Fruit fly (Drosophila melanogaster) whole organism, embryonic: Measurements from ENCODE around the gene hook.
A peak's percentile ranks its signal among the peaks of the same experiment; 100 is the strongest.

Experiments
- Ada2b ChIP-seq: fragments of 200-800 bp; sonication (Bioruptor generic); IDR thresholded peaks from 2 replicates; pipeline ENCODE4 v1.3.6; 2022; ENCODE audit warnings: missing biosample characterization, missing genetic modification characterization
- Atf3 ChIP-seq: fragments of 200-800 bp; sonication (Bioruptor generic); optimal IDR thresholded peaks from 3 replicates; lab custom pipeline; 2016; ENCODE audit warnings: missing biosample characterization, missing genetic modification characterization
- Atf6 ChIP-seq: fragments of 200-800 bp; sonication (Bioruptor generic); IDR thresholded peaks from 2 replicates; pipeline ENCODE4 v1.3.6; 2022; ENCODE audit warnings: missing biosample characterization, missing genetic modification characterization
- Bdp1 ChIP-seq: fragments of 200-800 bp; sonication (Bioruptor generic); optimal IDR thresholded peaks from 3 replicates; lab custom pipeline; 2016; ENCODE audit warnings: missing biosample characterization, missing genetic modification characterization
- CG10366 ChIP-seq: fragments of 200-800 bp; sonication (Bioruptor generic); IDR thresholded peaks from 2 replicates; pipeline ENCODE4 v1.3.6; 2022; ENCODE audit warnings: missing biosample characterization, missing genetic modification characterization
- CG10959 ChIP-seq: fragments of 200-800 bp; sonication (Bioruptor generic); IDR thresholded peaks from 2 replicates; pipeline ENCODE4 v1.3.6; 2022; ENCODE audit warnings: missing biosample characterization, missing genetic modification characterization
- CG11085 ChIP-seq: fragments of 200-800 bp; sonication (Bioruptor generic); IDR thresholded peaks from 2 replicates; pipeline ENCODE4 v1.3.6; 2022; ENCODE audit warnings: missing biosample characterization, missing genetic modification characterization
- CG16779 ChIP-seq: fragments of 200-800 bp; sonication (Bioruptor generic); IDR thresholded peaks from 2 replicates; pipeline ENCODE4 v1.3.6; 2022; ENCODE audit warnings: missing biosample characterization, missing genetic modification characterization
- CG17385 ChIP-seq: fragments of 200-800 bp; sonication (Bioruptor generic); optimal IDR thresholded peaks from 3 replicates; lab custom pipeline; 2018; ENCODE audit warnings: missing biosample characterization, mild to moderate bottlenecking, missing genetic modification characterization
- CG17612 ChIP-seq: fragments of 200-800 bp; sonication (Bioruptor generic); IDR thresholded peaks from 2 replicates; pipeline ENCODE4 v1.3.6; 2022; ENCODE audit warnings: missing biosample characterization, missing genetic modification characterization
- CG17829 ChIP-seq: fragments of 200-800 bp; optimal IDR thresholded peaks from 2 replicates; lab custom pipeline; 2019; ENCODE audit warnings: missing biosample characterization, mild to moderate bottlenecking, missing genetic modification characterization, moderate library complexity
- CG1792 ChIP-seq: fragments of 200-800 bp; sonication (Bioruptor generic); optimal IDR thresholded peaks from 2 replicates; lab custom pipeline; 2016; ENCODE audit warnings: missing biosample characterization, missing genetic modification characterization
- CG2120 ChIP-seq: fragments of 200-800 bp; sonication (Bioruptor generic); optimal IDR thresholded peaks from 3 replicates; lab custom pipeline; 2016; ENCODE audit warnings: missing biosample characterization, missing genetic modification characterization
- CG4707 ChIP-seq: fragments of 200-800 bp; sonication (Bioruptor generic); optimal IDR thresholded peaks from 2 replicates; lab custom pipeline; 2018; ENCODE audit warnings: missing biosample characterization, mild to moderate bottlenecking, missing genetic modification characterization, moderate library complexity
- CG6254 ChIP-seq: fragments of 200-800 bp; sonication (Bioruptor generic); optimal IDR thresholded peaks from 3 replicates; lab custom pipeline; 2017; ENCODE audit warnings: mild to moderate bottlenecking, missing biosample characterization, missing genetic modification reagents, missing genetic modification characterization
- CG6272 ChIP-seq: fragments of 200-800 bp; sonication (Bioruptor generic); IDR thresholded peaks from 2 replicates; pipeline ENCODE4 v1.3.6; 2022; ENCODE audit warnings: missing biosample characterization, missing genetic modification characterization
- CG6813 ChIP-seq: fragments of 200-800 bp; sonication (Bioruptor generic); optimal IDR thresholded peaks from 2 replicates; lab custom pipeline; 2017; ENCODE audit warnings: missing biosample characterization, missing genetic modification characterization, mild to moderate bottlenecking, moderate library complexity, missing genetic modification reagents
- CG7372 ChIP-seq: fragments of 200-800 bp; sonication (Bioruptor generic); IDR thresholded peaks from 2 replicates; pipeline ENCODE4 v1.3.6; 2022; ENCODE audit warnings: missing biosample characterization, missing genetic modification characterization
- CG7987 ChIP-seq: fragments of 200-800 bp; sonication (Bioruptor generic); optimal IDR thresholded peaks from 2 replicates; lab custom pipeline; 2018; ENCODE audit warnings: missing biosample characterization, mild to moderate bottlenecking, missing genetic modification characterization, moderate library complexity
- CHES-1-like ChIP-seq: fragments of 200-800 bp; sonication (Bioruptor generic); optimal IDR thresholded peaks from 2 replicates; lab custom pipeline; 2016; ENCODE audit warnings: missing biosample characterization, missing genetic modification characterization
- Dbx ChIP-seq: fragments of 200-800 bp; sonication (Bioruptor generic); IDR thresholded peaks from 3 replicates; pipeline ENCODE4 v1.3.6; 2022; ENCODE audit warnings: missing biosample characterization, missing genetic modification characterization
- Deaf1 ChIP-seq: fragments of 200-800 bp; optimal IDR thresholded peaks from 3 replicates; lab custom pipeline; 2019; ENCODE audit warnings: missing biosample characterization, mild to moderate bottlenecking, missing genetic modification characterization, moderate library complexity
- Dip2 ChIP-seq: fragments of 200-800 bp; sonication (Bioruptor generic); IDR thresholded peaks from 2 replicates; pipeline ENCODE4 v1.3.6; 2022; ENCODE audit warnings: missing biosample characterization, missing genetic modification characterization
- Doc3 ChIP-seq: fragments of 200-800 bp; sonication (Bioruptor generic); IDR thresholded peaks from 3 replicates; pipeline ENCODE4 v1.3.6; 2022; ENCODE audit warnings: missing biosample characterization, missing genetic modification characterization; ENCODE audit not compliant: partially characterized antibody
- Gsc ChIP-seq: fragments of 200-800 bp; sonication (Bioruptor generic); IDR thresholded peaks from 2 replicates; pipeline ENCODE4 v1.3.6; 2022; ENCODE audit warnings: missing biosample characterization, missing genetic modification characterization
- HmgZ ChIP-seq: fragments of 200-800 bp; sonication (Bioruptor generic); optimal IDR thresholded peaks from 2 replicates; lab custom pipeline; 2018; ENCODE audit warnings: missing biosample characterization, mild to moderate bottlenecking, missing genetic modification characterization
- Opbp ChIP-seq: fragments of 200-800 bp; sonication (Bioruptor generic); IDR thresholded peaks from 3 replicates; pipeline ENCODE4 v1.3.6; 2022; ENCODE audit warnings: missing biosample characterization, missing genetic modification characterization; ENCODE audit not compliant: partially characterized antibody
- Ravus ChIP-seq: fragments of 200-800 bp; sonication (Bioruptor generic); IDR thresholded peaks from 2 replicates; pipeline ENCODE4 v1.3.6; 2022; ENCODE audit warnings: missing biosample characterization, missing genetic modification characterization
- Sry-δ ChIP-seq: fragments of 200-800 bp; sonication (Bioruptor generic); optimal IDR thresholded peaks from 2 replicates; lab custom pipeline; 2016; ENCODE audit warnings: missing biosample characterization, missing genetic modification characterization
- Tbp ChIP-seq: fragments of >200 bp; optimal IDR thresholded peaks from 2 replicates; lab custom pipeline; 2018; ENCODE audit warnings: missing biosample characterization, missing genetic modification characterization
- Xrp1 ChIP-seq: fragments of 200-800 bp; sonication (Bioruptor generic); IDR thresholded peaks from 2 replicates; pipeline ENCODE4 v1.3.6; 2022; ENCODE audit warnings: missing biosample characterization, missing genetic modification characterization
- amos ChIP-seq: fragments of 200-800 bp; sonication (Bioruptor generic); IDR thresholded peaks from 2 replicates; pipeline ENCODE4 v1.3.6; 2022; ENCODE audit warnings: missing biosample characterization, missing genetic modification characterization; ENCODE audit not compliant: partially characterized antibody
- bowl ChIP-seq: fragments of 200-800 bp; sonication (Bioruptor generic); IDR thresholded peaks from 2 replicates; pipeline ENCODE4 v1.3.6; 2022; ENCODE audit warnings: missing biosample characterization, missing genetic modification characterization
- da ChIP-seq: fragments of 200-800 bp; sonication (Bioruptor generic); optimal IDR thresholded peaks from 2 replicates; lab custom pipeline; 2016; ENCODE audit warnings: missing biosample characterization, missing genetic modification characterization
- dmrt11E ChIP-seq: fragments of 200-800 bp; sonication (Bioruptor generic); optimal IDR thresholded peaks from 3 replicates; lab custom pipeline; 2018; ENCODE audit warnings: missing biosample characterization, mild to moderate bottlenecking, missing genetic modification characterization, moderate library complexity
- dpn ChIP-seq, 2 experiments: fragments of 200-800 bp; sonication (Bioruptor generic); optimal IDR thresholded peaks; 3 replicates each; lab custom pipeline; 2016; ENCODE audit warnings: missing biosample characterization in 2 of 2, missing genetic modification characterization in 2 of 2
- gsb-n ChIP-seq: fragments of 200-800 bp; sonication (Bioruptor generic); optimal IDR thresholded peaks from 3 replicates; lab custom pipeline; 2018; ENCODE audit warnings: missing biosample characterization, mild to moderate bottlenecking, missing genetic modification characterization
- hb ChIP-seq: fragments of 200-800 bp; sonication (Bioruptor generic); IDR thresholded peaks from 3 replicates; pipeline ENCODE4 v1.3.6; 2022; ENCODE audit warnings: missing biosample characterization, missing genetic modification characterization; ENCODE audit not compliant: partially characterized antibody
- ind ChIP-seq: fragments of 200-800 bp; sonication (Bioruptor generic); optimal IDR thresholded peaks from 3 replicates; lab custom pipeline; 2016; ENCODE audit warnings: missing biosample characterization, missing genetic modification characterization
- ken ChIP-seq: fragments of 200-800 bp; sonication (Bioruptor generic); IDR thresholded peaks from 3 replicates; pipeline ENCODE4 v1.3.6; 2022; ENCODE audit warnings: missing biosample characterization, missing genetic modification characterization
- maf-S ChIP-seq: fragments of 200-800 bp; sonication (Bioruptor generic); optimal IDR thresholded peaks from 2 replicates; lab custom pipeline; 2016; ENCODE audit warnings: missing biosample characterization, missing genetic modification characterization
- repo ChIP-seq: fragments of 200-800 bp; sonication (Bioruptor generic); optimal IDR thresholded peaks from 2 replicates; lab custom pipeline; 2016; ENCODE audit warnings: missing biosample characterization, missing genetic modification characterization
- ro ChIP-seq: fragments of 200-800 bp; sonication (Bioruptor generic); IDR thresholded peaks from 2 replicates; pipeline ENCODE4 v1.3.6; 2022; ENCODE audit warnings: missing biosample characterization, missing genetic modification characterization
- scrt ChIP-seq: fragments of 200-800 bp; sonication (Bioruptor generic); optimal IDR thresholded peaks from 2 replicates; lab custom pipeline; 2018; ENCODE audit warnings: missing biosample characterization, mild to moderate bottlenecking, missing genetic modification characterization, moderate library complexity
- shn ChIP-seq: fragments of 200-800 bp; sonication (Bioruptor generic); optimal IDR thresholded peaks from 3 replicates; lab custom pipeline; 2016; ENCODE audit warnings: missing biosample characterization, missing genetic modification characterization
- sima ChIP-seq: fragments of 200-800 bp; sonication (Bioruptor generic); optimal IDR thresholded peaks from 2 replicates; lab custom pipeline; 2016; ENCODE audit warnings: missing biosample characterization, missing genetic modification characterization
- slou ChIP-seq: fragments of 200-800 bp; sonication (Bioruptor generic); optimal IDR thresholded peaks from 3 replicates; lab custom pipeline; 2016; ENCODE audit warnings: missing biosample characterization, missing genetic modification characterization
- sqz ChIP-seq: fragments of 200-800 bp; sonication (Bioruptor generic); optimal IDR thresholded peaks from 3 replicates; lab custom pipeline; 2018; ENCODE audit warnings: missing biosample characterization, mild to moderate bottlenecking, missing genetic modification characterization
- tup ChIP-seq: fragments of 200-800 bp; sonication (Bioruptor generic); optimal IDR thresholded peaks from 2 replicates; lab custom pipeline; 2016; ENCODE audit warnings: missing biosample characterization, mild to moderate bottlenecking, missing genetic modification characterization, moderate library complexity
- vnd ChIP-seq: fragments of 200-800 bp; sonication (Bioruptor generic); IDR thresholded peaks from 3 replicates; pipeline ENCODE4 v1.3.6; 2022; ENCODE audit warnings: missing biosample characterization, missing genetic modification characterization; ENCODE audit not compliant: partially characterized antibody
- wek ChIP-seq: fragments of 200-800 bp; sonication (Bioruptor generic); optimal IDR thresholded peaks from 3 replicates; lab custom pipeline; 2018; ENCODE audit warnings: missing biosample characterization, mild to moderate bottlenecking, missing genetic modification characterization, moderate library complexity

Gene hook

DNA sequence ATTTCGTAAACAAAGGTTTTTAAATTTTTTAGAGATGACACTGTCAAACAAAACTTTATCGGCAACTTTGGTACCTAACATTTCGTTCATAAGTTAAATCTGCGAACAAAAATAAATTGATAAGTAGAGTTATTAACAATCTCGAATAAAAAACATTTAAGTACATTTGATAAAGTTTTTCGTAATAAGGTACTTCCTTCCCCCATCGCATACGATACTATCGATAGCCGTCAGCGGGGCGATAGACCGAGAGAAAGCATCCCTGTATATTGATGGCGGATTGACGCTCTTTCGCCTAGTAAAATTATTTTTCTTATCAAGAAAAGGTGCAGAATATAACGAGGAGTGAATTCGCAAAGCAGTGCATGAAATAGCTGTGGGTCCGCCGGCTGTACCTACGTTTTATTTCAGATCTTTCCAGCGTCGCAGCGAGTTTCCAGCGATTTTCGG lies 11.8 kb upstream of the hook start, which contains the start of the genes Ttc19 and Acn (continued):
- TF ChIP-seq slou (GFP tag; lab: Kevin White, UChicago), result peak; percentile 69
- TF ChIP-seq Doc3 (GFP tag; lab: Robert Waterston, UW), result peak; percentile 95
- TF ChIP-seq CG4707, result peak; percentile 25
- TF ChIP-seq wek (GFP tag; lab: Kevin White, UChicago), result peak; percentile 76
- TF ChIP-seq bowl (GFP tag; lab: Robert Waterston, UW), result peak; percentile 54; the same call in 1 of the 2 replicates
- peak; percentile 8; the same call in 1 of the 2 replicates for TF ChIP-seq ro
- peak; percentile 18; the same call in 1 of the 2 replicates for TF ChIP-seq Ravus (GFP tag; lab: Robert Waterston, UW)
- peak; percentile 65 for TF ChIP-seq CG11085 (GFP tag; lab: Robert Waterston, UW)
- TF ChIP-seq CG2120 (GFP tag; lab: Kevin White, UChicago), result peak; percentile 93
- no peak for TF ChIP-seq gsb-n
- peak; percentile 96 for TF ChIP-seq vnd
- TF ChIP-seq Dip2, result no peak
- peak; percentile 80 for TF ChIP-seq ind
- TF ChIP-seq Opbp (GFP tag; lab: Robert Waterston, UW), result peak; percentile 96
- TF ChIP-seq hb (GFP tag; lab: Robert Waterston, UW), result peak; percentile 95
- TF ChIP-seq repo (GFP tag; lab: Kevin White, UChicago), result peak; percentile 84
- peak; percentile 95 for TF ChIP-seq amos
- peak; percentile 71 for TF ChIP-seq tup
- TF ChIP-seq maf-S (GFP tag; lab: Kevin White, UChicago), result peak; percentile 89
- peak; percentile 82 for TF ChIP-seq HmgZ (tag; lab: Kevin White, UChicago)
- peak; percentile 78 for TF ChIP-seq Bdp1 (GFP tag; lab: Kevin White, UChicago)
- TF ChIP-seq sima, result no peak
- TF ChIP-seq CG17385 (GFP tag; lab: Kevin White, UChicago), result peak; percentile 82
- peak; percentile 82 for TF ChIP-seq Atf6 (GFP tag; lab: Robert Waterston, UW)
- peak; percentile 89 for TF ChIP-seq Xrp1
- TF ChIP-seq shn (GFP tag; lab: Kevin White, UChicago), result peak; percentile 90
- TF ChIP-seq CG10959 (GFP tag; lab: Robert Waterston, UW), result peak; percentile 74
- peak; percentile 85 for TF ChIP-seq CG6272 (GFP tag; lab: Robert Waterston, UW)
- TF ChIP-seq CG17829 (tag; lab: Kevin White, UChicago), result peak; percentile 87
- no peak for TF ChIP-seq Deaf1
- TF ChIP-seq CG6813, result peak; percentile 23
- TF ChIP-seq ken, result peak; percentile 86
- TF ChIP-seq dpn (GFP tag; optimal IDR thresholded peaks at IDR 0.05; lab: Kevin White, UChicago), result peak; percentile 72 to 92
- TF ChIP-seq CG17612 (GFP tag; lab: Robert Waterston, UW), result peak; percentile 34; the same call in 1 of the 2 replicates
- TF ChIP-seq sqz (GFP tag; lab: Kevin White, UChicago), result no peak
- no peak for TF ChIP-seq scrt
- peak; percentile 93 for TF ChIP-seq CHES-1-like (GFP tag; lab: Kevin White, UChicago)
- 0 out of 2 replicates have a peak, but pooled peaks have one; percentile 46 for TF ChIP-seq CG16779 (GFP tag; lab: Robert Waterston, UW)
- peak; percentile 98 for TF ChIP-seq Sry-δ (GFP tag; lab: Kevin White, UChicago)
- TF ChIP-seq da (GFP tag; lab: Kevin White, UChicago), result peak; percentile 76
- peak; percentile 75 for TF ChIP-seq Ada2b
- peak; percentile 50 for TF ChIP-seq CG6254 (GFP tag; lab: Kevin White, UChicago)
- peak; percentile 81 for TF ChIP-seq CG10366 (GFP tag; lab: Robert Waterston, UW)
- TF ChIP-seq Atf3, result peak; percentile 85
- TF ChIP-seq CG1792 (GFP tag; lab: Kevin White, UChicago), result peak; percentile 87
- TF ChIP-seq Tbp (GFP tag; lab: Kevin White, UChicago), result no peak
- TF ChIP-seq Gsc (GFP tag; lab: Robert Waterston, UW), result 0 out of 2 replicates have a peak, but pooled peaks have one; percentile 20
- TF ChIP-seq Dbx (GFP tag; lab: Robert Waterston, UW), result peak; percentile 90
- peak; percentile 77 for TF ChIP-seq CG7372 (GFP tag; lab: Robert Waterston, UW)
- peak; percentile 53 for TF ChIP-seq CG7987 (GFP tag; lab: Kevin White, UChicago)
- peak; percentile 74 for TF ChIP-seq dmrt11E (tag; lab: Kevin White, UChicago)
